Fruit fly (Drosophila melanogaster) whole organism, embryonic: ENCODE measurements around the gene Idgf3.

Experiments used
- Asciz ChIP-seq: fragments of 200-800 bp; sonication (Bioruptor generic); optimal IDR thresholded peaks from 2 replicates; lab custom pipeline; 2017; ENCODE audit warnings: missing biosample characterization, mild to moderate bottlenecking, missing genetic modification characterization, missing genetic modification reagents
- B-H2 ChIP-seq: fragments of 200-800 bp; sonication (Bioruptor generic); optimal IDR thresholded peaks from 2 replicates; lab custom pipeline; 2018; ENCODE audit warnings: missing biosample characterization, mild to moderate bottlenecking, missing genetic modification characterization
- CG10267 ChIP-seq: fragments of 200-800 bp; sonication (Bioruptor generic); optimal IDR thresholded peaks from 2 replicates; lab custom pipeline; 2018; ENCODE audit warnings: missing biosample characterization, mild to moderate bottlenecking, missing genetic modification characterization, moderate library complexity
- CG10565 ChIP-seq: fragments of 200-800 bp; sonication (Bioruptor generic); optimal IDR thresholded peaks from 3 replicates; lab custom pipeline; 2016; ENCODE audit warnings: missing biosample characterization, mild to moderate bottlenecking, missing genetic modification characterization
- CG10959 ChIP-seq: fragments of 200-800 bp; sonication (Bioruptor generic); IDR thresholded peaks from 2 replicates; pipeline ENCODE4 v1.3.6; 2022; ENCODE audit warnings: missing biosample characterization, missing genetic modification characterization
- CG12391 ChIP-seq: fragments of 200-800 bp; sonication (Bioruptor generic); optimal IDR thresholded peaks from 3 replicates; lab custom pipeline; 2018; ENCODE audit warnings: missing biosample characterization, mild to moderate bottlenecking, missing genetic modification characterization, moderate library complexity
- CG17385 ChIP-seq: fragments of 200-800 bp; sonication (Bioruptor generic); optimal IDR thresholded peaks from 3 replicates; lab custom pipeline; 2018; ENCODE audit warnings: missing biosample characterization, mild to moderate bottlenecking, missing genetic modification characterization
- CG17568 ChIP-seq: fragments of 200-800 bp; sonication (Bioruptor generic); optimal IDR thresholded peaks from 2 replicates; lab custom pipeline; 2018; ENCODE audit warnings: missing biosample characterization, mild to moderate bottlenecking, missing genetic modification characterization, moderate library complexity
- CG1832 ChIP-seq: fragments of 200-800 bp; sonication (Bioruptor generic); optimal IDR thresholded peaks from 2 replicates; lab custom pipeline; 2017; ENCODE audit warnings: missing biosample characterization, mild to moderate bottlenecking, missing genetic modification characterization, inconsistent platforms
- CG18619 ChIP-seq: fragments of 200-800 bp; sonication (Bioruptor generic); optimal IDR thresholded peaks from 3 replicates; lab custom pipeline; 2017; ENCODE audit warnings: missing biosample characterization, mild to moderate bottlenecking, missing genetic modification characterization
- CG2120 ChIP-seq: fragments of 200-800 bp; sonication (Bioruptor generic); optimal IDR thresholded peaks from 3 replicates; lab custom pipeline; 2016; ENCODE audit warnings: missing biosample characterization, missing genetic modification characterization
- CG2889 ChIP-seq: fragments of 200-800 bp; sonication (Bioruptor generic); IDR thresholded peaks from 3 replicates; pipeline ENCODE4 v1.3.6; 2022; ENCODE audit warnings: missing biosample characterization, missing genetic modification characterization
- CG32767 ChIP-seq: fragments of 200-800 bp; sonication (Bioruptor generic); IDR thresholded peaks from 2 replicates; pipeline ENCODE4 v1.3.6; 2022; ENCODE audit warnings: missing biosample characterization, missing genetic modification characterization
- CG3838 ChIP-seq: fragments of 200-800 bp; sonication (Bioruptor generic); optimal IDR thresholded peaks from 3 replicates; lab custom pipeline; 2016; ENCODE audit warnings: missing biosample characterization, missing genetic modification characterization
- CG4404 ChIP-seq: fragments of 200-800 bp; sonication (Bioruptor generic); IDR thresholded peaks from 2 replicates; pipeline ENCODE4 v1.3.6; 2022; ENCODE audit warnings: missing biosample characterization, missing genetic modification characterization
- CG8388 ChIP-seq: fragments of 200-800 bp; sonication (Bioruptor generic); optimal IDR thresholded peaks from 2 replicates; lab custom pipeline; 2019; ENCODE audit warnings: missing biosample characterization, mild to moderate bottlenecking, missing genetic modification characterization, moderate library complexity
- CG9215 ChIP-seq: fragments of 200-800 bp; sonication (Bioruptor generic); IDR thresholded peaks from 2 replicates; pipeline ENCODE4 v1.3.6; 2022; ENCODE audit warnings: missing biosample characterization, missing genetic modification characterization
- Dad ChIP-seq: fragments of 200-800 bp; sonication (Bioruptor generic); optimal IDR thresholded peaks from 3 replicates; lab custom pipeline; 2016; ENCODE audit warnings: missing biosample characterization, missing genetic modification characterization
- Dp ChIP-seq: fragments of 200-800 bp; sonication (Bioruptor generic); optimal IDR thresholded peaks from 2 replicates; lab custom pipeline; 2018; ENCODE audit warnings: missing biosample characterization, mild to moderate bottlenecking, missing genetic modification characterization, moderate library complexity
- E2f1 ChIP-seq: fragments of 200-800 bp; sonication (Bioruptor generic); IDR thresholded peaks from 2 replicates; pipeline ENCODE4 v1.3.6; 2022; ENCODE audit warnings: missing biosample characterization, missing genetic modification characterization
- GATAe ChIP-seq: fragments of 200-800 bp; sonication (Bioruptor generic); conservative IDR thresholded peaks from 2 replicates; pipeline ENCODE4 v1.3.6; 2022; ENCODE audit warnings: missing biosample characterization, missing genetic modification characterization
- Gsc ChIP-seq: fragments of 200-800 bp; sonication (Bioruptor generic); IDR thresholded peaks from 2 replicates; pipeline ENCODE4 v1.3.6; 2022; ENCODE audit warnings: missing biosample characterization, missing genetic modification characterization
- HLH54F ChIP-seq: fragments of 200-800 bp; sonication (Bioruptor generic); optimal IDR thresholded peaks from 3 replicates; lab custom pipeline; 2016; ENCODE audit warnings: missing biosample characterization, missing genetic modification characterization
- HmgZ ChIP-seq: fragments of 200-800 bp; sonication (Bioruptor generic); optimal IDR thresholded peaks from 2 replicates; lab custom pipeline; 2018; ENCODE audit warnings: missing biosample characterization, mild to moderate bottlenecking, missing genetic modification characterization
- Lhr ChIP-seq: fragments of 200-800 bp; sonication (Bioruptor generic); optimal IDR thresholded peaks from 3 replicates; lab custom pipeline; 2017; ENCODE audit warnings: mild to moderate bottlenecking, missing biosample characterization, missing genetic modification reagents, missing genetic modification characterization
- MESR4 ChIP-seq: fragments of 200-800 bp; sonication (Bioruptor generic); optimal IDR thresholded peaks from 2 replicates; lab custom pipeline; 2018; ENCODE audit warnings: missing biosample characterization, mild to moderate bottlenecking, missing genetic modification characterization, moderate library complexity
- Mad ChIP-seq: fragments of 200-800 bp; sonication (Bioruptor generic); optimal IDR thresholded peaks from 2 replicates; lab custom pipeline; 2016; ENCODE audit warnings: missing biosample characterization, missing genetic modification characterization
- Neu2 ChIP-seq: fragments of 200-800 bp; sonication (Bioruptor generic); optimal IDR thresholded peaks from 3 replicates; lab custom pipeline; 2016; ENCODE audit warnings: missing biosample characterization, missing genetic modification characterization, borderline replicate concordance
- Nf-YA ChIP-seq: fragments of 200-800 bp; sonication (Bioruptor generic); IDR thresholded peaks from 2 replicates; pipeline ENCODE4 v1.3.6; 2022; ENCODE audit warnings: missing biosample characterization, missing genetic modification characterization
- Oaz ChIP-seq: fragments of 200-800 bp; sonication (Bioruptor generic); IDR thresholded peaks from 2 replicates; pipeline ENCODE4 v1.3.6; 2022; ENCODE audit warnings: missing biosample characterization, missing genetic modification characterization
- Optix ChIP-seq: fragments of 200-800 bp; sonication (Bioruptor generic); IDR thresholded peaks from 3 replicates; pipeline ENCODE4 v1.3.6; 2022; ENCODE audit warnings: missing biosample characterization, missing genetic modification characterization
- Sry-β ChIP-seq: fragments of 200-800 bp; sonication (Bioruptor generic); optimal IDR thresholded peaks from 2 replicates; lab custom pipeline; 2018; ENCODE audit warnings: missing biosample characterization, mild to moderate bottlenecking, missing genetic modification characterization, moderate library complexity
- Vsx1 ChIP-seq: fragments of 200-800 bp; sonication (Bioruptor generic); optimal IDR thresholded peaks from 2 replicates; lab custom pipeline; 2017; ENCODE audit warnings: missing biosample characterization, mild to moderate bottlenecking, missing genetic modification characterization, missing genetic modification reagents
- ac ChIP-seq: fragments of 200-800 bp; sonication (Bioruptor generic); optimal IDR thresholded peaks from 3 replicates; lab custom pipeline; 2017; ENCODE audit warnings: missing biosample characterization, mild to moderate bottlenecking, missing genetic modification characterization
- ap ChIP-seq: fragments of 200-800 bp; sonication (Bioruptor generic); IDR thresholded peaks from 2 replicates; pipeline ENCODE4 v1.3.6; 2022; ENCODE audit warnings: missing biosample characterization, missing genetic modification characterization
- az2 ChIP-seq: fragments of 200-800 bp; sonication (Bioruptor generic); optimal IDR thresholded peaks from 3 replicates; lab custom pipeline; 2016; ENCODE audit warnings: missing biosample characterization, missing genetic modification characterization
- chm ChIP-seq: fragments of 200-800 bp; sonication (Bioruptor generic); IDR thresholded peaks from 2 replicates; pipeline ENCODE4 v1.3.6; 2022; ENCODE audit warnings: missing biosample characterization, missing genetic modification characterization
- crc ChIP-seq: fragments of 200-800 bp; sonication (Bioruptor generic); optimal IDR thresholded peaks from 2 replicates; lab custom pipeline; 2016; ENCODE audit warnings: missing biosample characterization, missing genetic modification characterization
- en ChIP-seq: fragments of 200-800 bp; sonication (Bioruptor generic); optimal IDR thresholded peaks from 2 replicates; lab custom pipeline; 2016; ENCODE audit warnings: missing biosample characterization, missing genetic modification characterization
- ftz-f1 ChIP-seq: fragments of 200-800 bp; sonication (Bioruptor generic); optimal IDR thresholded peaks from 2 replicates; lab custom pipeline; 2016; ENCODE audit warnings: missing biosample characterization, missing genetic modification characterization
- knrl ChIP-seq: fragments of 200-800 bp; sonication (Bioruptor generic); IDR thresholded peaks from 3 replicates; pipeline ENCODE4 v1.3.6; 2022; ENCODE audit warnings: missing biosample characterization, missing genetic modification characterization; ENCODE audit not compliant: partially characterized antibody
- nerfin-1 ChIP-seq: fragments of 200-800 bp; sonication (Bioruptor generic); optimal IDR thresholded peaks from 3 replicates; lab custom pipeline; 2019; ENCODE audit warnings: missing biosample characterization, mild to moderate bottlenecking, missing genetic modification characterization, moderate library complexity
- nmo ChIP-seq: fragments of 200-800 bp; sonication (Bioruptor generic); optimal IDR thresholded peaks from 2 replicates; lab custom pipeline; 2018; ENCODE audit warnings: missing biosample characterization, mild to moderate bottlenecking, missing genetic modification characterization, moderate library complexity
- oc ChIP-seq: fragments of 200-800 bp; sonication (Bioruptor generic); optimal IDR thresholded peaks from 2 replicates; lab custom pipeline; 2018; ENCODE audit warnings: missing biosample characterization, mild to moderate bottlenecking, missing genetic modification characterization, moderate library complexity
- scrt ChIP-seq: fragments of 200-800 bp; sonication (Bioruptor generic); optimal IDR thresholded peaks from 2 replicates; lab custom pipeline; 2018; ENCODE audit warnings: missing biosample characterization, mild to moderate bottlenecking, missing genetic modification characterization, moderate library complexity
- sd ChIP-seq: fragments of 200-800 bp; sonication (Bioruptor generic); optimal IDR thresholded peaks from 3 replicates; lab custom pipeline; 2018; ENCODE audit warnings: missing biosample characterization, mild to moderate bottlenecking, missing genetic modification characterization, moderate library complexity
- tll ChIP-seq, 2 experiments: fragments of 200-800 bp in 1 of 2; fragments of >200 bp in 1 of 2; sonication (Bioruptor generic) in 1 of 2; optimal IDR thresholded peaks; 2 replicates each; lab custom pipeline; 2017 to 2019; ENCODE audit warnings: missing biosample characterization in 2 of 2, missing genetic modification characterization in 2 of 2, mild to moderate bottlenecking in 1 of 2, moderate library complexity in 1 of 2
- trem ChIP-seq: fragments of 200-800 bp; optimal IDR thresholded peaks from 3 replicates; lab custom pipeline; 2019; ENCODE audit warnings: missing biosample characterization, mild to moderate bottlenecking, missing genetic modification characterization, moderate library complexity
- trh ChIP-seq: fragments of 200-800 bp; sonication (Bioruptor generic); optimal IDR thresholded peaks from 2 replicates; lab custom pipeline; 2016; ENCODE audit warnings: missing biosample characterization, missing genetic modification characterization
- zf30C ChIP-seq: fragments of 200-800 bp; sonication (Bioruptor generic); optimal IDR thresholded peaks from 3 replicates; lab custom pipeline; 2018; ENCODE audit warnings: missing biosample characterization, mild to moderate bottlenecking, missing genetic modification characterization

Gene Idgf3

dm6 chr2L:16422657-16423473 is 27.8 kb upstream of the Idgf3 start (continued):
- TF ChIP-seq CG32767 (GFP tag; lab: Robert Waterston, UW) = no peak
- TF ChIP-seq Nf-YA (GFP tag; lab: Robert Waterston, UW) = peak; percentile 55; the same call in 1 of the 2 replicates
- TF ChIP-seq CG17568 (GFP tag; lab: Kevin White, UChicago) = no peak
- TF ChIP-seq ap (GFP tag; lab: Robert Waterston, UW) = no peak
- TF ChIP-seq oc (tag; lab: Kevin White, UChicago) = no peak
- no peak for TF ChIP-seq Dp (GFP tag; lab: Kevin White, UChicago)
- no peak for TF ChIP-seq Neu2 (GFP tag; lab: Kevin White, UChicago)
- TF ChIP-seq az2 (GFP tag; lab: Kevin White, UChicago) = no peak
- TF ChIP-seq CG9215 (GFP tag; lab: Robert Waterston, UW) = no peak
- no peak for TF ChIP-seq CG8388 (GFP tag; lab: Kevin White, UChicago)
- no peak for TF ChIP-seq Mad (GFP tag; lab: Kevin White, UChicago)
- no peak for TF ChIP-seq Gsc
- TF ChIP-seq sd (tag; lab: Kevin White, UChicago) = no peak
- no peak for TF ChIP-seq Sry-β
- no peak for TF ChIP-seq MESR4 (GFP tag; lab: Kevin White, UChicago)
- no peak for TF ChIP-seq HLH54F (GFP tag; lab: Kevin White, UChicago)
- TF ChIP-seq GATAe (GFP tag; lab: Robert Waterston, UW) = no peak
- TF ChIP-seq Lhr (GFP tag; lab: Kevin White, UChicago) = no peak
- TF ChIP-seq crc = no peak
- TF ChIP-seq CG10959 = no peak
- TF ChIP-seq zf30C (GFP tag; lab: Kevin White, UChicago) = no peak
- no peak for TF ChIP-seq CG17385 (GFP tag; lab: Kevin White, UChicago)
- TF ChIP-seq CG1832 (GFP tag; lab: Kevin White, UChicago) = peak; percentile 93
- TF ChIP-seq B-H2 = no peak
- no peak for TF ChIP-seq chm (GFP tag; lab: Robert Waterston, UW)
- TF ChIP-seq CG2889 = no peak
- no peak for TF ChIP-seq ac
- no peak for TF ChIP-seq ftz-f1
- no peak for TF ChIP-seq knrl
- TF ChIP-seq CG2120 = no peak
- no peak for TF ChIP-seq CG18619 (GFP tag; lab: Kevin White, UChicago)
- no peak for TF ChIP-seq CG4404 (GFP tag; lab: Robert Waterston, UW)
- TF ChIP-seq scrt (GFP tag; lab: Kevin White, UChicago) = no peak
- no peak for TF ChIP-seq CG3838 (GFP tag; lab: Kevin White, UChicago)
- TF ChIP-seq nerfin-1 (tag; lab: Kevin White, UChicago) = peak; percentile 12
- TF ChIP-seq tll (GFP tag; optimal IDR thresholded peaks at IDR 0.05; lab: Kevin White, UChicago) = peak in 1 of 2 experiments; percentile 48
- no peak for TF ChIP-seq E2f1 (GFP tag; lab: Robert Waterston, UW)
- no peak for TF ChIP-seq trem (tag; lab: Kevin White, UChicago)
- no peak for TF ChIP-seq CG10267 (tag; lab: Kevin White, UChicago)
- TF ChIP-seq trh = no peak
- no peak for TF ChIP-seq HmgZ (tag; lab: Kevin White, UChicago)
- TF ChIP-seq Vsx1 (GFP tag; lab: Kevin White, UChicago) = no peak
- TF ChIP-seq CG12391 (tag; lab: Kevin White, UChicago) = no peak
- TF ChIP-seq Dad (GFP tag; lab: Kevin White, UChicago) = no peak
- no peak for TF ChIP-seq CG10565 (GFP tag; lab: Kevin White, UChicago)
- TF ChIP-seq Oaz (GFP tag; lab: Robert Waterston, UW) = no peak
- TF ChIP-seq en (GFP tag; lab: Kevin White, UChicago) = no peak
- no peak for TF ChIP-seq nmo (GFP tag; lab: Kevin White, UChicago)
- TF ChIP-seq Optix (GFP tag; lab: Robert Waterston, UW) = no peak
- no peak for TF ChIP-seq Asciz (GFP tag; lab: Kevin White, UChicago)
